Worm (Caenorhabditis elegans) whole organism, L1 larva: ENCODE results near the gene cyp-34A5.

Source experiments
- C04F5.9 ChIP-seq: sonication (generic microtip); optimal IDR thresholded peaks from 2 replicates; lab custom pipeline; 2016; ENCODE audit warnings: missing genetic modification characterization, missing compliant biosample characterization
- F16B12.6 ChIP-seq: fragments of 150-350 bp; optimal IDR thresholded peaks from 2 replicates; lab custom pipeline; 2014; ENCODE audit warnings: missing biosample characterization, missing genetic modification characterization
- alr-1 ChIP-seq: fragments of 200-800 bp; sonication (Bioruptor generic); optimal IDR thresholded peaks from 2 replicates; lab custom pipeline; 2018; ENCODE audit warnings: borderline replicate concordance, mild to moderate bottlenecking, missing genetic modification characterization, missing compliant biosample characterization
- ama-1 ChIP-seq: fragments of 150-350 bp; optimal IDR thresholded peaks from 2 replicates; lab custom pipeline; 2014
- blmp-1 ChIP-seq: fragments of 150-350 bp; optimal IDR thresholded peaks from 2 replicates; lab custom pipeline; 2014; ENCODE audit warnings: missing biosample characterization, missing genetic modification characterization
- ceh-82 ChIP-seq, 3 experiments: fragments of 150-350 bp in 1 of 3; sonication (generic microtip) in 2 of 3; optimal IDR thresholded peaks; 2 replicates each; lab custom pipeline; 2014 to 2017; ENCODE audit warnings: missing biosample characterization in 3 of 3, missing genetic modification characterization in 3 of 3
- ceh-90 ChIP-seq: sonication (generic microtip); optimal IDR thresholded peaks from 2 replicates; lab custom pipeline; 2016; ENCODE audit warnings: missing genetic modification characterization, missing compliant biosample characterization
- dsc-1 ChIP-seq: sonication (generic microtip); optimal IDR thresholded peaks from 2 replicates; lab custom pipeline; 2016; ENCODE audit warnings: mild to moderate bottlenecking, missing genetic modification characterization, missing compliant biosample characterization
- efl-1 ChIP-seq, 4 experiments: fragments of 150-350 bp; optimal IDR thresholded peaks in 3 of 4; peaks in 1 of 4; 1 replicate in 1 of 4; 2 replicates in 3 of 4; lab custom pipeline; 2014; ENCODE audit warnings: missing biosample characterization in 2 of 4, missing genetic modification characterization in 2 of 4, missing genetic modification reagents in 2 of 4
- egl-27 ChIP-seq, 2 experiments: fragments of 150-350 bp in 1 of 2; sonication (generic microtip); optimal IDR thresholded peaks; 3 replicates each; lab custom pipeline; 2017 to 2018; ENCODE audit warnings: missing biosample characterization in 2 of 2, missing genetic modification characterization in 2 of 2, missing genetic modification reagents in 2 of 2
- ets-5 ChIP-seq: fragments of 200-800 bp; sonication (Bioruptor generic); IDR thresholded peaks from 2 replicates; pipeline ENCODE4 v1.3.6; 2022; ENCODE audit warnings: missing genetic modification characterization, missing compliant biosample characterization
- fkh-10 ChIP-seq: sonication (generic microtip); optimal IDR thresholded peaks from 2 replicates; lab custom pipeline; 2017; ENCODE audit warnings: missing biosample characterization, missing genetic modification reagents, missing genetic modification characterization
- fkh-4 ChIP-seq: sonication (generic microtip); optimal IDR thresholded peaks from 2 replicates; lab custom pipeline; 2016; ENCODE audit warnings: missing compliant biosample characterization, missing genetic modification characterization, borderline replicate concordance
- fkh-8 ChIP-seq: sonication (generic microtip); optimal IDR thresholded peaks from 2 replicates; lab custom pipeline; 2016; ENCODE audit warnings: mild to moderate bottlenecking, missing genetic modification characterization, missing compliant biosample characterization
- irx-1 ChIP-seq: sonication (generic microtip); optimal IDR thresholded peaks from 2 replicates; lab custom pipeline; 2016; ENCODE audit warnings: missing genetic modification characterization, missing compliant biosample characterization
- lin-14 ChIP-seq: fragments of 200-800 bp; sonication (Bioruptor generic); optimal IDR thresholded peaks from 2 replicates; lab custom pipeline; 2018; ENCODE audit warnings: mild to moderate bottlenecking, missing genetic modification characterization, moderate library complexity, missing compliant biosample characterization
- mab-9 ChIP-seq: fragments of 200-800 bp; sonication (Bioruptor generic); IDR thresholded peaks from 2 replicates; pipeline ENCODE4 v1.3.6; 2022; ENCODE audit warnings: missing genetic modification reagents, missing genetic modification characterization, missing compliant biosample characterization
- mdl-1 ChIP-seq, 2 experiments: fragments of 150-350 bp; optimal IDR thresholded peaks; 2 replicates each; lab custom pipeline; 2014 to 2017; ENCODE audit warnings: missing biosample characterization in 2 of 2, missing genetic modification characterization in 2 of 2, inconsistent platforms in 1 of 2
- mef-2 ChIP-seq: fragments of 150-350 bp; optimal IDR thresholded peaks from 2 replicates; lab custom pipeline; 2014; ENCODE audit warnings: missing biosample characterization, missing genetic modification characterization
- mep-1 ChIP-seq: fragments of 150-350 bp; optimal IDR thresholded peaks from 2 replicates; lab custom pipeline; 2014; ENCODE audit warnings: missing biosample characterization, missing genetic modification characterization
- nhr-12 ChIP-seq: sonication (generic microtip); optimal IDR thresholded peaks from 2 replicates; lab custom pipeline; 2017; ENCODE audit warnings: missing biosample characterization, missing genetic modification characterization
- nhr-19 ChIP-seq: fragments of 200-800 bp; sonication (Bioruptor generic); conservative IDR thresholded peaks from 2 replicates; pipeline ENCODE4 v1.3.6; 2022; ENCODE audit warnings: missing genetic modification characterization, missing compliant biosample characterization
- nhr-20 ChIP-seq: sonication (generic microtip); optimal IDR thresholded peaks from 2 replicates; lab custom pipeline; 2016; ENCODE audit warnings: mild to moderate bottlenecking, missing genetic modification characterization, missing compliant biosample characterization
- nhr-71 ChIP-seq: sonication (generic microtip); optimal IDR thresholded peaks from 2 replicates; lab custom pipeline; 2016; ENCODE audit warnings: mild to moderate bottlenecking, missing genetic modification characterization, moderate library complexity, missing compliant biosample characterization
- nhr-90 ChIP-seq: sonication (generic microtip); optimal IDR thresholded peaks from 2 replicates; lab custom pipeline; 2016; ENCODE audit warnings: mild to moderate bottlenecking, missing genetic modification characterization, missing compliant biosample characterization; ENCODE audit not compliant: poor library complexity
- pag-3 ChIP-seq: sonication (generic microtip); optimal IDR thresholded peaks from 2 replicates; lab custom pipeline; 2017; ENCODE audit warnings: missing genetic modification characterization, mild to moderate bottlenecking, missing compliant biosample characterization, antibody characterized with exemption, borderline replicate concordance; ENCODE audit not compliant: insufficient read depth
- pqm-1 ChIP-seq: sonication (generic microtip); optimal IDR thresholded peaks from 3 replicates; lab custom pipeline; 2017; ENCODE audit warnings: missing biosample characterization, missing genetic modification characterization
- skn-1 ChIP-seq: fragments of 150-350 bp; optimal IDR thresholded peaks from 2 replicates; lab custom pipeline; 2014; ENCODE audit warnings: missing biosample characterization, missing genetic modification characterization
- snpc-4 ChIP-seq: fragments of 150-350 bp; optimal IDR thresholded peaks from 2 replicates; lab custom pipeline; 2014; ENCODE audit warnings: missing biosample characterization, missing genetic modification characterization
- snu-23 ChIP-seq: sonication (generic microtip); optimal IDR thresholded peaks from 2 replicates; lab custom pipeline; 2016; ENCODE audit warnings: missing genetic modification characterization, missing compliant biosample characterization
- sox-4 ChIP-seq: sonication (generic microtip); optimal IDR thresholded peaks from 2 replicates; lab custom pipeline; 2016; ENCODE audit warnings: missing genetic modification characterization, missing compliant biosample characterization
- sup-37 ChIP-seq: fragments of 200-800 bp; sonication (Bioruptor generic); optimal IDR thresholded peaks from 2 replicates; lab custom pipeline; 2018; ENCODE audit warnings: mild to moderate bottlenecking, missing genetic modification characterization, missing compliant biosample characterization
- unc-130 ChIP-seq: fragments of 150-350 bp; optimal IDR thresholded peaks from 2 replicates; lab custom pipeline; 2017; ENCODE audit warnings: missing biosample characterization, missing genetic modification characterization, inconsistent platforms
- unc-62 ChIP-seq: fragments of 150-350 bp; optimal IDR thresholded peaks from 2 replicates; lab custom pipeline; 2014; ENCODE audit warnings: missing biosample characterization, missing genetic modification reagents, missing genetic modification characterization
- unc-86 ChIP-seq: sonication (generic microtip); optimal IDR thresholded peaks from 2 replicates; lab custom pipeline; 2016; ENCODE audit warnings: missing genetic modification characterization, missing compliant biosample characterization
- vab-15 ChIP-seq: sonication (generic microtip); optimal IDR thresholded peaks from 2 replicates; lab custom pipeline; 2017; ENCODE audit warnings: missing genotype, mild to moderate bottlenecking, missing genetic modification characterization, missing compliant biosample characterization
- zag-1 ChIP-seq: fragments of 150-350 bp; optimal IDR thresholded peaks from 2 replicates; lab custom pipeline; 2014; ENCODE audit warnings: missing biosample characterization, missing genetic modification characterization
- zip-4 ChIP-seq: fragments of 200-800 bp; sonication (Bioruptor generic); optimal IDR thresholded peaks from 2 replicates; lab custom pipeline; 2018; ENCODE audit warnings: mild to moderate bottlenecking, missing genetic modification characterization, moderate library complexity, missing compliant biosample characterization
- ztf-11 ChIP-seq, 2 experiments: sonication (generic microtip); optimal IDR thresholded peaks; 2 replicates each; lab custom pipeline; 2016 to 2017; ENCODE audit warnings: missing genetic modification characterization in 2 of 2, missing biosample characterization in 1 of 2, missing compliant biosample characterization in 1 of 2
- ztf-4 ChIP-seq: fragments of 150-350 bp; optimal IDR thresholded peaks from 2 replicates; lab custom pipeline; 2014; ENCODE audit warnings: missing biosample characterization, missing genetic modification characterization

cyp-34A5 gene

DNA sequence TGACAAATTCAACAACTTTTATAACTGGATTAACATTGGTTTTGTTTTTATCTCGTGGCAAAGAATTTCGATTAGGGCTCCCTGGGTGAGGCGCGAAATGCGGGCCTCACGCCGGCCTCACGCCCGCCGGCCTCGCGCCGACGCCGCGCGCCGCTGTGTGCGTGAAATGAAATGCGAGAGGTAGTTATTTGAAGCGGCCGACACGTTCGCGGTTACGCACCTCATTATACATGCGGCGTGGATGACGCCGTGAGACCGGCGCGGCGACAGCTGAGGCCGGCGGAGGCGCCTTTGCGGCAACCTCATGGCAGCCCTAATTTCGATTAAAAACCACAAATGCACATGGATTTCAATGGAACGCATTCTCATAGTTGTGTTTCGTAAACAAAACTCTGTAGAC is 30.0 kb downstream of the cyp-34A5 start:
- TF ChIP-seq egl-27 (tag; optimal IDR thresholded peaks at IDR 0.05; lab: Kevin White, UChicago): no peak
- TF ChIP-seq fkh-8: no peak
- no peak for TF ChIP-seq nhr-12 (tag; lab: Kevin White, UChicago)
- TF ChIP-seq ama-1 (lab: Kevin White, UChicago): no peak
- TF ChIP-seq snpc-4 (tag; lab: Kevin White, UChicago): no peak
- no peak for TF ChIP-seq mab-9
- no peak for TF ChIP-seq snu-23 (GFP tag; lab: Kevin White, UChicago)
- TF ChIP-seq irx-1: no peak
- TF ChIP-seq alr-1: no peak
- no peak for TF ChIP-seq fkh-4

DNA sequence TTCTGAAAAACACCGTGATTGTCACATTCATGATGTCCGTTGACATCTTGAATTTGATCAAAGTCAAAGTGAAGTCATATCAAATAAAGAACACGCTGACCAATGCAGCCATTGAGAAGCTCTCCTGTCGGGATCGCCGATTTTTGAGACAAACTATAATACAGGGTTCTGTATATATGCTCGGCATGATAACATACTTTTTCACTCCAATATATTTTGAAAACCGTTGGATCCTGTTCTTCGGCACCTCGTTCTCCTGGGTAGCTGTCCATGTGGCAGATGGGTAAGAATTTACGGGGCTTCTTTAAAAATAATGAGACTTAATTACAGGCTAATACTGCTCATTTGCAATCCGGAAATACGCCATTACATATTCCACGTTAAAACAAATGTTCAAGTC is 35.0 kb downstream of the cyp-34A5 start:
- no peak for TF ChIP-seq ets-5 (GFP tag; lab: Robert Waterston, UW)
- TF ChIP-seq mef-2 (tag; lab: Kevin White, UChicago): no peak
- TF ChIP-seq ztf-11 (tag; optimal IDR thresholded peaks at IDR 0.05; lab: Kevin White, UChicago): no peak
- TF ChIP-seq zip-4 (GFP tag; lab: Kevin White, UChicago): no peak
- no peak for TF ChIP-seq mdl-1 (tag; optimal IDR thresholded peaks at IDR 0.05; lab: Kevin White, UChicago)
- TF ChIP-seq alr-1: no peak
- no peak for TF ChIP-seq sox-4 (tag; lab: Kevin White, UChicago)
- no peak for TF ChIP-seq nhr-20
- TF ChIP-seq pag-3: no peak
- TF ChIP-seq nhr-90 (tag; lab: Kevin White, UChicago): no peak
- no peak for TF ChIP-seq sup-37 (GFP tag; lab: Kevin White, UChicago)
- TF ChIP-seq F16B12.6 (tag; lab: Kevin White, UChicago): no peak
- TF ChIP-seq, all 84 proteins: peak for 0

ce11 chrV:3921635-3922034 is 35.9 kb downstream of the cyp-34A5 start, which contains the start of gene srx-65:
Gene srx-65 (plus strand): TSS chrV:3921935.
- TF ChIP-seq pag-3 (no peak), efl-1 (optimal IDR thresholded peaks at IDR 0.05; lab: Kevin White, UChicago) (no peak), efl-1 (GFP tag; optimal IDR thresholded peaks at IDR 0.05 in 1 of 2; lab: Kevin White, UChicago) (peak in 1 of 2 experiments; percentile 36)

ce11 chrV:3919289-3919688 is 38.2 kb downstream of the cyp-34A5 start, which contains the start of gene srx-66:
Gene srx-66 (plus strand): TSS chrV:3919589.
- no peak for TF ChIP-seq F16B12.6 (tag; lab: Kevin White, UChicago)
- TF ChIP-seq nhr-71: no peak
- TF ChIP-seq C04F5.9 (tag; lab: Kevin White, UChicago): no peak
- no peak for TF ChIP-seq irx-1
- TF ChIP-seq mep-1 (tag; lab: Kevin White, UChicago): no peak
- TF ChIP-seq nhr-19 (GFP tag; lab: Robert Waterston, UW): no peak
- no peak for TF ChIP-seq ets-5 (GFP tag; lab: Robert Waterston, UW)
- no peak for TF ChIP-seq zag-1 (tag; lab: Kevin White, UChicago)
- TF ChIP-seq mef-2 (tag; lab: Kevin White, UChicago): no peak
- no peak for TF ChIP-seq blmp-1 (tag; lab: Kevin White, UChicago)
- TF ChIP-seq ceh-90 (tag; lab: Kevin White, UChicago): no peak
- TF ChIP-seq vab-15 (tag; lab: Kevin White, UChicago): no peak
- no peak for TF ChIP-seq unc-130 (tag; lab: Kevin White, UChicago)
- TF ChIP-seq dsc-1 (tag; lab: Kevin White, UChicago): no peak
- TF ChIP-seq pqm-1 (tag; lab: Kevin White, UChicago): no peak
- TF ChIP-seq sup-37 (GFP tag; lab: Kevin White, UChicago): no peak
- no peak for TF ChIP-seq unc-86

DNA sequence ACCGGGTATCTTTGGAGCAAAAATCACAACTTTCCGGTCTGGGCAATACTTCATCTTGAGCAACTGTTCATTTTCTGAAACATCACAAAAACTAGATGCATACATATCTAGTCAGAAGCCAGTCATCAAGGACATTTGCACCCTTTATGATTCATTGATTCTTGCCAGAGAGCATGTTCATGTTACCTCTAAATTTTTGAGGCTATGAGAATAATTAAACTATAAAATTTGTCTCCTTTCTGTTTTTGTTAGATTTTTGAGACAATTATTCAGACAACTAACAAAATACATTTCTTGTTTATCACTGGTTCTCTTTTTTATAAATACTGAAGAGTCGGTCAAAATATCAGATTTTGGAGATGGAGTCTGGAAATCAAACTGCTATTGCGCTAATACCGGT is 41.0 kb downstream of the cyp-34A5 start, which contains the start of gene srx-67:
TSS of gene srx-67 (plus strand) at position 301 of the 400 bp plus-strand sequence.
- TF ChIP-seq nhr-12 (tag; lab: Kevin White, UChicago) (no peak), ceh-90 (tag; lab: Kevin White, UChicago) (no peak), ama-1 (lab: Kevin White, UChicago) (no peak), ceh-82 (tag; optimal IDR thresholded peaks at IDR 0.05; lab: Kevin White, UChicago) (no peak), C04F5.9 (tag; lab: Kevin White, UChicago) (no peak), snu-23 (GFP tag; lab: Kevin White, UChicago) (no peak), skn-1 (tag; lab: Kevin White, UChicago) (no peak), lin-14 (GFP tag; lab: Kevin White, UChicago) (no peak), unc-62 (GFP tag; lab: Kevin White, UChicago) (no peak), fkh-10 (GFP tag; lab: Kevin White, UChicago) (no peak), ztf-4 (tag; lab: Kevin White, UChicago) (no peak)
- TF ChIP-seq, all 84 proteins: peak for 0
